Worm (Caenorhabditis elegans): ENCODE results near the gene srp-1.

DNA sequence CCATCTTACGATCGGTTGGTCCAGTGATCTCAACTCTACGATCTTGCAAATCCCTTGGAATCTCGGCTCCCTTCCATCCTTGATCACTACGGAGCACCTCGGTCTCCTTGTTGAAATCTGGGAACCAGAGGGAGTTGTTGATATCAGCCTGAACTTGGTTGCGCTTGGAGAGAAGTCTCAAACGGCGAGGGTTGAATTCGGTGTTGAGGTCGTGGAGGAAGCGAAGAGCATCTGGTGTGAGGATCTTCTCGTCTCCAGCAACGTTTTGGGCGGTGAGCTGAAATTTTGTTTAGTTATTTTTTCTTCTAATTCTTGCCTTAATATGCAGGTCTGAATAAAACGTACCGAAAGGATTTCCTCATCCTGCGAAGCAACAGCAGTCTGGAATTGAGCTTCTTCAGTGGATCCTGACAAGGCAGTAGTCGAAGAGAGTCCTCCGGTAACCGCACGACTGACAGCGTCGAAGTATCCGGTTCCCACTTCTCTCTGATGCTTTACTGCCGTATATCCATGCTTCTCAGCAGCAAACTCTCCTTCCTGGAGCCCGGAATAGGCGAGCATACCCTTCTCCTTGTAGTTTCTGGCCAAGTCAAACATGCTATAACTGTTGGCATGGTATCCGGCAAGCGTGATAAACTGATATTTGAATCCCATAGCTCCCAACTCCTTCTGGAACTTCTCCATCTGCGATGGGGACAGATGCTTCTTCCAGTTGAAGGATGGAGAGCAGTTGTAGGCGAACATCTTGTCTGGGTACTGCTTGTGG is 27.1 kb upstream of the srp-1 start:
- TF ChIP-seq lin-39 (tag; optimal IDR thresholded peaks at IDR 0.05) (no peak), fkh-10 (GFP tag; optimal IDR thresholded peaks at IDR 0.05) (no peak), daf-12 (tag; optimal IDR thresholded peaks at IDR 0.05) (no peak), T20F7.1 (GFP tag; optimal IDR thresholded peaks at IDR 0.05) (no peak), pqm-1 (tag; optimal IDR thresholded peaks at IDR 0.05) (no peak), ceh-82 (tag; optimal IDR thresholded peaks at IDR 0.05) (no peak), zfp-3 (GFP tag; conservative IDR thresholded peaks at IDR 0.05) (no peak), R02D3.7 (tag; optimal IDR thresholded peaks at IDR 0.05) (no peak), spr-1 (tag; optimal IDR thresholded peaks at IDR 0.05) (no peak), arid-1 (GFP tag; conservative IDR thresholded peaks at IDR 0.05) (no peak), F49E8.2 (tag; optimal IDR thresholded peaks at IDR 0.05; ENCODE audit: borderline replicate concordance) (no peak), hlh-30 (tag; optimal IDR thresholded peaks at IDR 0.05; ENCODE audit: insufficient read depth) (no peak), nhr-28 (tag; optimal IDR thresholded peaks at IDR 0.05) (no peak)

All from whole organism, L4 larva.